Worm (Caenorhabditis elegans) whole organism, early embryonic: ENCODE measurements around the gene ZC302.3.

Source experiments
- B0310.2 ChIP-seq: sonication (generic microtip); optimal IDR thresholded peaks from 2 replicates; lab custom pipeline; 2016; ENCODE audit warnings: mild to moderate bottlenecking, missing genetic modification characterization, missing compliant biosample characterization
- F13C5.2 ChIP-seq: sonication (generic microtip); optimal IDR thresholded peaks from 2 replicates; lab custom pipeline; 2017; ENCODE audit warnings: mild to moderate bottlenecking, missing genetic modification characterization, inconsistent platforms, missing compliant biosample characterization
- aly-1 ChIP-seq: sonication (generic microtip); optimal IDR thresholded peaks from 2 replicates; lab custom pipeline; 2016; ENCODE audit warnings: missing genetic modification characterization, missing compliant biosample characterization
- ama-1 ChIP-seq: fragments of 150-350 bp; optimal IDR thresholded peaks from 2 replicates; lab custom pipeline; 2014
- ceh-13 ChIP-seq: fragments of 200-800 bp; sonication (Bioruptor generic); optimal IDR thresholded peaks from 2 replicates; lab custom pipeline; 2018; ENCODE audit warnings: mild to moderate bottlenecking, missing genetic modification characterization, missing compliant biosample characterization
- ceh-36 ChIP-seq: sonication (generic microtip); optimal IDR thresholded peaks from 2 replicates; lab custom pipeline; 2016; ENCODE audit warnings: missing genetic modification characterization, inconsistent platforms, missing compliant biosample characterization
- ets-7 ChIP-seq: sonication (generic microtip); optimal IDR thresholded peaks from 2 replicates; lab custom pipeline; 2016; ENCODE audit warnings: missing genotype, missing genetic modification characterization, missing compliant biosample characterization
- flt-1 ChIP-seq: fragments of 200-800 bp; sonication (Bioruptor generic); IDR thresholded peaks from 2 replicates; pipeline ENCODE4 v1.3.6; 2022; ENCODE audit warnings: missing genetic modification characterization, missing compliant biosample characterization
- hmbx-1 ChIP-seq: sonication (generic microtip); optimal IDR thresholded peaks from 2 replicates; lab custom pipeline; 2016; ENCODE audit warnings: mild to moderate bottlenecking, missing genetic modification characterization, missing compliant biosample characterization
- hmg-4 ChIP-seq: fragments of 200-800 bp; sonication (Bioruptor generic); optimal IDR thresholded peaks from 2 replicates; lab custom pipeline; 2018; ENCODE audit warnings: mild to moderate bottlenecking, missing genetic modification characterization, missing compliant biosample characterization
- hnd-1 ChIP-seq: sonication (generic microtip); optimal IDR thresholded peaks from 2 replicates; lab custom pipeline; 2016; ENCODE audit warnings: missing genetic modification characterization, missing compliant biosample characterization
- pes-1 ChIP-seq: fragments of 200-800 bp; sonication (Bioruptor generic); IDR thresholded peaks from 2 replicates; pipeline ENCODE4 v1.3.6; 2022; ENCODE audit warnings: missing genetic modification reagents, missing genetic modification characterization, missing compliant biosample characterization
- scrt-1 ChIP-seq: fragments of 200-800 bp; sonication (Bioruptor generic); IDR thresholded peaks from 2 replicates; pipeline ENCODE4 v1.3.6; 2022; ENCODE audit warnings: missing genetic modification characterization, missing compliant biosample characterization
- sea-1 ChIP-seq: fragments of 200-800 bp; sonication (Bioruptor generic); conservative IDR thresholded peaks from 2 replicates; pipeline ENCODE4 v1.3.6; 2022; ENCODE audit warnings: missing genetic modification characterization, missing compliant biosample characterization
- tbx-11 ChIP-seq: fragments of 200-800 bp; sonication (Bioruptor generic); IDR thresholded peaks from 2 replicates; pipeline ENCODE4 v1.3.6; 2022; ENCODE audit warnings: missing genetic modification characterization, missing compliant biosample characterization
- tbx-37 ChIP-seq: fragments of 200-800 bp; sonication (Bioruptor generic); conservative IDR thresholded peaks from 2 replicates; pipeline ENCODE4 v1.3.6; 2022; ENCODE audit warnings: missing genetic modification reagents, missing genetic modification characterization, missing compliant biosample characterization
- tra-4 ChIP-seq: sonication (generic microtip); optimal IDR thresholded peaks from 2 replicates; lab custom pipeline; 2017; ENCODE audit warnings: missing genetic modification characterization, missing compliant biosample characterization

ZC302.3 gene

ce11 chrV:10716865-10717713, 24.2 kb downstream of the ZC302.3 start:
- TF ChIP-seq pes-1 (GFP tag; lab: Robert Waterston, UW), result 0 out of 2 replicates have a peak, but pooled peaks have one; percentile 39
- TF ChIP-seq ets-7 (tag; lab: Kevin White, UChicago), result no peak
- no peak for TF ChIP-seq hmbx-1 (tag; lab: Kevin White, UChicago)
- TF ChIP-seq tbx-37, result no peak
- TF ChIP-seq tra-4 (tag; lab: Kevin White, UChicago), result no peak
- TF ChIP-seq sea-1, result no peak; the same call in 1 of the 2 replicates
- TF ChIP-seq aly-1, result peak; percentile 53
- TF ChIP-seq F13C5.2 (tag; lab: Kevin White, UChicago), result peak; percentile 52

ce11 chrV:10715158-10716152, 25.8 kb downstream of the ZC302.3 start:
- TF ChIP-seq F13C5.2 (tag; lab: Kevin White, UChicago) (peak; percentile 28), ceh-36 (tag; lab: Kevin White, UChicago) (no peak), B0310.2 (no peak), hmg-4 (GFP tag; lab: Kevin White, UChicago) (peak; percentile 46), ets-7 (tag; lab: Kevin White, UChicago) (no peak), hnd-1 (tag; lab: Kevin White, UChicago) (no peak), ceh-13 (no peak)

- TF ChIP-seq ama-1 (lab: Kevin White, UChicago), result no peak
- TF ChIP-seq F13C5.2 (tag; lab: Kevin White, UChicago), result no peak
- TF ChIP-seq tbx-37, result no peak
- no peak for TF ChIP-seq ceh-36 (tag; lab: Kevin White, UChicago)
- no peak for TF ChIP-seq tbx-11 (GFP tag; lab: Robert Waterston, UW)
- no peak for TF ChIP-seq sea-1
- TF ChIP-seq ets-7 (tag; lab: Kevin White, UChicago), result no peak
- no peak for TF ChIP-seq flt-1 (GFP tag; lab: Robert Waterston, UW)
- no peak for TF ChIP-seq B0310.2
- TF ChIP-seq pes-1 (GFP tag; lab: Robert Waterston, UW), result no peak
- no peak for TF ChIP-seq hnd-1 (tag; lab: Kevin White, UChicago)
Observed at ce11 chrV:10714630-10715029, 26.6 kb downstream of the ZC302.3 start.

ce11 chrV:10713704-10714239, 27.5 kb downstream of the ZC302.3 start:
- TF ChIP-seq aly-1, result no peak
- no peak for TF ChIP-seq flt-1 (GFP tag; lab: Robert Waterston, UW)
- no peak for TF ChIP-seq pes-1 (GFP tag; lab: Robert Waterston, UW)
- TF ChIP-seq ets-7 (tag; lab: Kevin White, UChicago), result no peak
- TF ChIP-seq hnd-1 (tag; lab: Kevin White, UChicago), result no peak
- no peak for TF ChIP-seq scrt-1 (GFP tag; lab: Robert Waterston, UW)
- TF ChIP-seq ceh-13, result no peak
- TF ChIP-seq ama-1 (lab: Kevin White, UChicago), result no peak
- no peak for TF ChIP-seq hmbx-1 (tag; lab: Kevin White, UChicago)
- TF ChIP-seq B0310.2, result no peak
- no peak for TF ChIP-seq hmg-4 (GFP tag; lab: Kevin White, UChicago)
- TF ChIP-seq tra-4 (tag; lab: Kevin White, UChicago), result no peak

ce11 chrV:10712608-10712900, 28.7 kb downstream of the ZC302.3 start:
- TF ChIP-seq pes-1 (GFP tag; lab: Robert Waterston, UW), result 0 out of 2 replicates have a peak, but pooled peaks have one; percentile 23
- TF ChIP-seq F13C5.2 (tag; lab: Kevin White, UChicago), result no peak

- no peak for TF ChIP-seq hmbx-1 (tag; lab: Kevin White, UChicago)
- peak; percentile 53 for TF ChIP-seq ama-1 (lab: Kevin White, UChicago)
Observed at ce11 chrV:10711829-10712607, 29.2 kb downstream of the ZC302.3 start.

ce11 chrV:10711004-10711403, 30.3 kb downstream of the ZC302.3 start:
- no peak for TF ChIP-seq tbx-11 (GFP tag; lab: Robert Waterston, UW)
- TF ChIP-seq sea-1, result no peak
- no peak for TF ChIP-seq hnd-1 (tag; lab: Kevin White, UChicago)
- TF ChIP-seq ama-1 (lab: Kevin White, UChicago), result no peak
- TF ChIP-seq pes-1 (GFP tag; lab: Robert Waterston, UW), result no peak
- TF ChIP-seq ets-7 (tag; lab: Kevin White, UChicago), result no peak
- no peak for TF ChIP-seq scrt-1 (GFP tag; lab: Robert Waterston, UW)
- TF ChIP-seq hmg-4 (GFP tag; lab: Kevin White, UChicago), result no peak
